Fruit fly (Drosophila melanogaster) whole organism, embryonic: Measurements from ENCODE around the gene CG13097.

Experiments
- Asciz ChIP-seq: fragments of 200-800 bp; sonication (Bioruptor generic); optimal IDR thresholded peaks from 2 replicates; lab custom pipeline; 2017; ENCODE audit warnings: missing biosample characterization, mild to moderate bottlenecking, missing genetic modification characterization, missing genetic modification reagents
- B-H1 ChIP-seq: fragments of 200-800 bp; sonication (Bioruptor generic); IDR thresholded peaks from 3 replicates; pipeline ENCODE4 v1.3.6; 2022; ENCODE audit warnings: missing biosample characterization, missing genetic modification characterization
- CG10267 ChIP-seq: fragments of 200-800 bp; sonication (Bioruptor generic); optimal IDR thresholded peaks from 2 replicates; lab custom pipeline; 2018; ENCODE audit warnings: missing biosample characterization, mild to moderate bottlenecking, missing genetic modification characterization, moderate library complexity
- CG11398 ChIP-seq: fragments of 200-800 bp; sonication (Bioruptor generic); optimal IDR thresholded peaks from 2 replicates; lab custom pipeline; 2016; ENCODE audit warnings: missing biosample characterization, missing genetic modification characterization
- CG12236 ChIP-seq: fragments of 200-800 bp; sonication (Bioruptor generic); optimal IDR thresholded peaks from 2 replicates; lab custom pipeline; 2016; ENCODE audit warnings: missing biosample characterization, missing genetic modification characterization
- CG12659 ChIP-seq: fragments of 200-800 bp; sonication (Bioruptor generic); optimal IDR thresholded peaks from 3 replicates; lab custom pipeline; 2017; ENCODE audit warnings: mild to moderate bottlenecking, missing biosample characterization, missing genetic modification reagents, missing genetic modification characterization
- CG13424 ChIP-seq: fragments of 200-800 bp; sonication (Bioruptor generic); optimal IDR thresholded peaks from 2 replicates; lab custom pipeline; 2019; ENCODE audit warnings: missing biosample characterization, mild to moderate bottlenecking, missing genetic modification characterization, moderate library complexity
- CG14860 ChIP-seq: fragments of 200-800 bp; sonication (Bioruptor generic); IDR thresholded peaks from 3 replicates; pipeline ENCODE4 v1.3.6; 2022; ENCODE audit warnings: missing biosample characterization, missing genetic modification characterization; ENCODE audit not compliant: partially characterized antibody
- CG15514 ChIP-seq: fragments of 200-800 bp; sonication (Bioruptor generic); optimal IDR thresholded peaks from 3 replicates; lab custom pipeline; 2017; ENCODE audit warnings: missing biosample characterization, missing genetic modification characterization, mild to moderate bottlenecking, moderate library complexity, missing genetic modification reagents
- CG1603 ChIP-seq: fragments of 200-800 bp; sonication (Bioruptor generic); optimal IDR thresholded peaks from 2 replicates; lab custom pipeline; 2019; ENCODE audit warnings: missing biosample characterization, mild to moderate bottlenecking, missing genetic modification characterization, moderate library complexity
- CG2120 ChIP-seq: fragments of 200-800 bp; sonication (Bioruptor generic); optimal IDR thresholded peaks from 3 replicates; lab custom pipeline; 2016; ENCODE audit warnings: missing biosample characterization, missing genetic modification characterization
- CG2678 ChIP-seq: fragments of 200-800 bp; sonication (Bioruptor generic); optimal IDR thresholded peaks from 3 replicates; lab custom pipeline; 2019; ENCODE audit warnings: missing biosample characterization, mild to moderate bottlenecking, missing genetic modification characterization, moderate library complexity
- CG34224 ChIP-seq: fragments of 200-800 bp; sonication (Bioruptor generic); IDR thresholded peaks from 3 replicates; pipeline ENCODE4 v1.3.6; 2022; ENCODE audit warnings: missing biosample characterization, missing genetic modification characterization; ENCODE audit not compliant: partially characterized antibody
- CG43689 ChIP-seq: fragments of 200-800 bp; sonication (Bioruptor generic); IDR thresholded peaks from 2 replicates; pipeline ENCODE4 v1.3.6; 2022; ENCODE audit warnings: missing biosample characterization, missing genetic modification characterization
- CG4707 ChIP-seq: fragments of 200-800 bp; sonication (Bioruptor generic); optimal IDR thresholded peaks from 2 replicates; lab custom pipeline; 2018; ENCODE audit warnings: missing biosample characterization, mild to moderate bottlenecking, missing genetic modification characterization, moderate library complexity
- CG4854 ChIP-seq: fragments of 200-800 bp; sonication (Bioruptor generic); optimal IDR thresholded peaks from 2 replicates; lab custom pipeline; 2016; ENCODE audit warnings: missing biosample characterization, missing genetic modification characterization, inconsistent platforms
- CG9437 ChIP-seq: fragments of 200-800 bp; sonication (Bioruptor generic); optimal IDR thresholded peaks from 2 replicates; lab custom pipeline; 2018; ENCODE audit warnings: missing biosample characterization, mild to moderate bottlenecking, missing genetic modification characterization
- CHES-1-like ChIP-seq: fragments of 200-800 bp; sonication (Bioruptor generic); optimal IDR thresholded peaks from 2 replicates; lab custom pipeline; 2016; ENCODE audit warnings: missing biosample characterization, missing genetic modification characterization
- Dad ChIP-seq: fragments of 200-800 bp; sonication (Bioruptor generic); optimal IDR thresholded peaks from 3 replicates; lab custom pipeline; 2016; ENCODE audit warnings: missing biosample characterization, missing genetic modification characterization
- Dek ChIP-seq: fragments of 200-800 bp; sonication (Bioruptor generic); optimal IDR thresholded peaks from 3 replicates; lab custom pipeline; 2019; ENCODE audit warnings: missing biosample characterization, mild to moderate bottlenecking, missing genetic modification characterization, moderate library complexity
- Dref ChIP-seq: fragments of 200-800 bp; sonication (Bioruptor generic); IDR thresholded peaks from 2 replicates; pipeline ENCODE4 v1.3.6; 2022; ENCODE audit warnings: missing biosample characterization, missing genetic modification characterization
- Elba2 ChIP-seq: fragments of 200-800 bp; sonication (Bioruptor generic); optimal IDR thresholded peaks from 3 replicates; lab custom pipeline; 2016; ENCODE audit warnings: missing biosample characterization, missing genetic modification characterization
- Ets65A ChIP-seq: fragments of 200-800 bp; sonication (Bioruptor generic); peaks from one replicate; lab custom pipeline; 2016; ENCODE audit warnings: missing biosample characterization, missing genetic modification characterization
- GATAe ChIP-seq: fragments of 200-800 bp; sonication (Bioruptor generic); conservative IDR thresholded peaks from 2 replicates; pipeline ENCODE4 v1.3.6; 2022; ENCODE audit warnings: missing biosample characterization, missing genetic modification characterization
- Hr3 ChIP-seq: fragments of 200-800 bp; sonication (Bioruptor generic); optimal IDR thresholded peaks from 3 replicates; lab custom pipeline; 2016; ENCODE audit warnings: missing biosample characterization, missing genetic modification characterization
- Lhr ChIP-seq: fragments of 200-800 bp; sonication (Bioruptor generic); optimal IDR thresholded peaks from 3 replicates; lab custom pipeline; 2017; ENCODE audit warnings: mild to moderate bottlenecking, missing biosample characterization, missing genetic modification reagents, missing genetic modification characterization
- MBD-R2 ChIP-seq: fragments of 200-800 bp; sonication (Bioruptor generic); IDR thresholded peaks from 2 replicates; pipeline ENCODE4 v1.3.6; 2022; ENCODE audit warnings: missing biosample characterization, missing genetic modification characterization
- Oaz ChIP-seq: fragments of 200-800 bp; sonication (Bioruptor generic); IDR thresholded peaks from 2 replicates; pipeline ENCODE4 v1.3.6; 2022; ENCODE audit warnings: missing biosample characterization, missing genetic modification characterization
- Sox102F ChIP-seq: fragments of 200-800 bp; sonication (Bioruptor generic); optimal IDR thresholded peaks from 2 replicates; lab custom pipeline; 2018; ENCODE audit warnings: missing biosample characterization, mild to moderate bottlenecking, missing genetic modification characterization, moderate library complexity
- az2 ChIP-seq: fragments of 200-800 bp; sonication (Bioruptor generic); optimal IDR thresholded peaks from 3 replicates; lab custom pipeline; 2016; ENCODE audit warnings: missing biosample characterization, missing genetic modification characterization
- crp ChIP-seq, 2 experiments: fragments of 200-800 bp; sonication (Bioruptor generic); optimal IDR thresholded peaks; 2 replicates in 1 of 2; 3 replicates in 1 of 2; lab custom pipeline; 2017; ENCODE audit warnings: missing biosample characterization in 2 of 2, missing genetic modification characterization in 2 of 2, mild to moderate bottlenecking in 1 of 2, moderate library complexity in 1 of 2
- dpn ChIP-seq, 2 experiments: fragments of 200-800 bp; sonication (Bioruptor generic); optimal IDR thresholded peaks; 3 replicates each; lab custom pipeline; 2016; ENCODE audit warnings: missing biosample characterization in 2 of 2, missing genetic modification characterization in 2 of 2
- eyg ChIP-seq: fragments of 200-800 bp; sonication (Bioruptor generic); optimal IDR thresholded peaks from 3 replicates; lab custom pipeline; 2016; ENCODE audit warnings: missing biosample characterization, missing genetic modification characterization
- hbn ChIP-seq: fragments of 200-800 bp; sonication (Bioruptor generic); IDR thresholded peaks from 2 replicates; pipeline ENCODE4 v1.3.6; 2022; ENCODE audit warnings: missing biosample characterization, missing genetic modification characterization; ENCODE audit not compliant: partially characterized antibody
- her ChIP-seq: fragments of 200-800 bp; sonication (Bioruptor generic); optimal IDR thresholded peaks from 2 replicates; lab custom pipeline; 2016; ENCODE audit warnings: missing biosample characterization, missing genetic modification characterization
- ind ChIP-seq: fragments of 200-800 bp; sonication (Bioruptor generic); optimal IDR thresholded peaks from 3 replicates; lab custom pipeline; 2016; ENCODE audit warnings: missing biosample characterization, missing genetic modification characterization
- insv ChIP-seq, 2 experiments: fragments of 200-800 bp; sonication (Bioruptor generic); optimal IDR thresholded peaks; 3 replicates each; lab custom pipeline; 2016 to 2018; ENCODE audit warnings: missing biosample characterization in 2 of 2, missing genetic modification characterization in 2 of 2
- jumu ChIP-seq: fragments of 200-800 bp; sonication (Bioruptor generic); optimal IDR thresholded peaks from 3 replicates; lab custom pipeline; 2016; ENCODE audit warnings: missing biosample characterization, missing genetic modification characterization
- lbe ChIP-seq: fragments of 200-800 bp; sonication (Bioruptor generic); optimal IDR thresholded peaks from 2 replicates; lab custom pipeline; 2016; ENCODE audit warnings: missing biosample characterization, mild to moderate bottlenecking, missing genetic modification characterization
- nau ChIP-seq: fragments of 200-800 bp; sonication (Bioruptor generic); optimal IDR thresholded peaks from 3 replicates; lab custom pipeline; 2017; ENCODE audit warnings: missing biosample characterization, mild to moderate bottlenecking, missing genetic modification characterization, missing genetic modification reagents
- nmo ChIP-seq: fragments of 200-800 bp; sonication (Bioruptor generic); optimal IDR thresholded peaks from 2 replicates; lab custom pipeline; 2018; ENCODE audit warnings: missing biosample characterization, mild to moderate bottlenecking, missing genetic modification characterization, moderate library complexity
- psq ChIP-seq: fragments of 200-800 bp; sonication (Bioruptor generic); optimal IDR thresholded peaks from 2 replicates; lab custom pipeline; 2017; ENCODE audit warnings: missing biosample characterization, missing genetic modification characterization
- rib ChIP-seq: fragments of 200-800 bp; sonication (Bioruptor generic); IDR thresholded peaks from 2 replicates; pipeline ENCODE4 v1.3.6; 2022; ENCODE audit warnings: missing biosample characterization, missing genetic modification characterization
- sd ChIP-seq: fragments of 200-800 bp; sonication (Bioruptor generic); optimal IDR thresholded peaks from 3 replicates; lab custom pipeline; 2018; ENCODE audit warnings: missing biosample characterization, mild to moderate bottlenecking, missing genetic modification characterization, moderate library complexity
- sim ChIP-seq: fragments of 200-800 bp; sonication (Bioruptor generic); IDR thresholded peaks from 2 replicates; pipeline ENCODE4 v1.3.6; 2022; ENCODE audit warnings: missing biosample characterization, missing genetic modification characterization
- sqz ChIP-seq: fragments of 200-800 bp; sonication (Bioruptor generic); optimal IDR thresholded peaks from 3 replicates; lab custom pipeline; 2018; ENCODE audit warnings: missing biosample characterization, mild to moderate bottlenecking, missing genetic modification characterization
- sug ChIP-seq: fragments of 200-800 bp; optimal IDR thresholded peaks from 2 replicates; lab custom pipeline; 2019; ENCODE audit warnings: missing biosample characterization, mild to moderate bottlenecking, missing genetic modification characterization, moderate library complexity
- tio ChIP-seq: fragments of 200-800 bp; sonication (Bioruptor generic); optimal IDR thresholded peaks from 2 replicates; lab custom pipeline; 2017; ENCODE audit warnings: missing biosample characterization, missing genetic modification characterization, inconsistent platforms
- unc-4 ChIP-seq: fragments of 200-800 bp; sonication (Bioruptor generic); IDR thresholded peaks from 2 replicates; pipeline ENCODE4 v1.3.6; 2022; ENCODE audit warnings: missing biosample characterization, missing genetic modification characterization; ENCODE audit not compliant: partially characterized antibody
- zfh1 ChIP-seq: fragments of 200-800 bp; sonication (Bioruptor generic); IDR thresholded peaks from 3 replicates; pipeline ENCODE4 v1.3.6; 2022; ENCODE audit warnings: missing biosample characterization, missing genetic modification characterization

CG13097 gene

DNA sequence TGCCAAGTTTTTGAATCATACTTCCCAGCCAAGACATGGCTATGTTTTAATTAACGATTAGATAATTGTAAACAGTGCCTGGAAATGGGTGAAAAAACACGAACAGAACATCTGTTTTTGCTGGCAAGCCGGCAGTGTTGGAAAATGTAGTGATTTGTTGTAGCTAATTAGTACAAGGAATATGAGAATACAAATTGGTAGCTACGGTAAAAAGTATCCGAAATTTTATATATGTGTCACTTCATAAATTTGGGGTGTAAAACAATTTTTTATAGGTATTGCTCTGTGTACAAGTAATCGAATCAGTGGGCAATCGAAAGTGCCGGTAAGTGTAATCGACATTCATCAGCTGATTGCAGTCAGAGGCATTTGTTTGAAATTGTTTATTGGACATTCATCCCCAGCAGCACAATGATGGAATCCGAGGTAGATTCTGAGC is 2.6 kb upstream of the CG13097 start, which contains the start of the genes mRpL51 and Uba4 (continued):
- TF ChIP-seq Dref (GFP tag; lab: Robert Waterston, UW) = peak; percentile 62
- TF ChIP-seq nau (GFP tag; lab: Kevin White, UChicago) = no peak
- TF ChIP-seq insv (GFP tag; optimal IDR thresholded peaks at IDR 0.05; lab: Kevin White, UChicago) = no peak
- no peak for TF ChIP-seq Asciz (GFP tag; lab: Kevin White, UChicago)
- TF ChIP-seq jumu (GFP tag; lab: Kevin White, UChicago) = peak; percentile 18
- TF ChIP-seq CG15514 (GFP tag; lab: Kevin White, UChicago) = peak; percentile 92
- TF ChIP-seq CG4707 (GFP tag; lab: Kevin White, UChicago) = peak; percentile 69
- TF ChIP-seq CG14860 (GFP tag; lab: Robert Waterston, UW) = 0 out of 3 replicates have a peak, but pooled peaks have one; percentile 52
- no peak for TF ChIP-seq Dek (tag; lab: Kevin White, UChicago)
- peak; percentile 52 for TF ChIP-seq CG12659
- peak; percentile 97 for TF ChIP-seq CG10267
- peak; percentile 1 for TF ChIP-seq Hr3
- TF ChIP-seq CG43689 = no peak
- peak; percentile 30 for TF ChIP-seq nmo (GFP tag; lab: Kevin White, UChicago)
- TF ChIP-seq CG13424 = peak; percentile 35
- peak; percentile 80; the same call in 1 of the 2 replicates for TF ChIP-seq MBD-R2 (GFP tag; lab: Robert Waterston, UW)
- TF ChIP-seq Lhr (GFP tag; lab: Kevin White, UChicago) = no peak
- peak; percentile 66 for TF ChIP-seq CG2120 (GFP tag; lab: Kevin White, UChicago)
- peak; percentile 14 for TF ChIP-seq CG12236 (GFP tag; lab: Kevin White, UChicago)
- peak; percentile 64 for TF ChIP-seq CHES-1-like (GFP tag; lab: Kevin White, UChicago)
- peak; percentile 41 for TF ChIP-seq ind (GFP tag; lab: Kevin White, UChicago)
- TF ChIP-seq Sox102F (GFP tag; lab: Kevin White, UChicago) = no peak
- peak; percentile 74 for TF ChIP-seq CG1603 (tag; lab: Kevin White, UChicago)
- peak; percentile 49; the same call in 2 of the 3 replicates for TF ChIP-seq CG34224 (GFP tag; lab: Robert Waterston, UW)
- peak; percentile 40; the same call in 1 of the 2 replicates for TF ChIP-seq hbn (GFP tag; lab: Robert Waterston, UW)
- peak; percentile 72 for TF ChIP-seq lbe (GFP tag; lab: Kevin White, UChicago)
- no peak for TF ChIP-seq eyg (GFP tag; lab: Kevin White, UChicago)
- TF ChIP-seq CG4854 (GFP tag; lab: Kevin White, UChicago) = peak; percentile 15
- TF ChIP-seq sd = no peak
- TF ChIP-seq sug (tag; lab: Kevin White, UChicago) = peak; percentile 31
- no peak for TF ChIP-seq Oaz (GFP tag; lab: Robert Waterston, UW)

dm6 chr2L:8511723-8512122 is 2.9 kb downstream of the CG13097 start, which contains the start of gene CG13096:
CG13096 (minus strand) TSS chr2L:8511866.
- TF ChIP-seq sim = no peak
- no peak for TF ChIP-seq CG2678 (tag; lab: Kevin White, UChicago)
- no peak for TF ChIP-seq B-H1 (GFP tag; lab: Robert Waterston, UW)
- TF ChIP-seq CG11398 = no peak
- no peak for TF ChIP-seq az2
- peak; percentile 22 for TF ChIP-seq Dad (GFP tag; lab: Kevin White, UChicago)
- TF ChIP-seq nmo (GFP tag; lab: Kevin White, UChicago) = peak; percentile 71
- no peak for TF ChIP-seq Elba2 (GFP tag; lab: Kevin White, UChicago)
- TF ChIP-seq CG9437 (GFP tag; lab: Kevin White, UChicago) = peak; percentile 87
- TF ChIP-seq dpn (GFP tag; optimal IDR thresholded peaks at IDR 0.05; lab: Kevin White, UChicago) = peak; percentile 37 to 43
- peak; percentile 77 for TF ChIP-seq Lhr (GFP tag; lab: Kevin White, UChicago)
- TF ChIP-seq insv (GFP tag; optimal IDR thresholded peaks at IDR 0.05; lab: Kevin White, UChicago) = peak in 1 of 2 experiments; percentile 37
- TF ChIP-seq her = peak; percentile 10
- peak; percentile 99 for TF ChIP-seq unc-4
- TF ChIP-seq crp (GFP tag; optimal IDR thresholded peaks at IDR 0.05; lab: Kevin White, UChicago) = peak; percentile 73 to 95
- TF ChIP-seq psq (GFP tag; lab: Kevin White, UChicago) = no peak
- TF ChIP-seq sqz = no peak
- TF ChIP-seq GATAe (GFP tag; lab: Robert Waterston, UW) = no peak
- TF ChIP-seq tio (GFP tag; lab: Kevin White, UChicago) = no peak
- no peak for TF ChIP-seq zfh1
- TF ChIP-seq Ets65A = peak; percentile 83
- no peak for TF ChIP-seq rib (GFP tag; lab: Robert Waterston, UW)
